Worm (Caenorhabditis elegans) whole organism, young adult: ENCODE measurements around the gene C04G2.10.

Experiments used
- C06A6.2 ChIP-seq: fragments of 200-800 bp; sonication (Bioruptor generic); conservative IDR thresholded peaks from 2 replicates; pipeline ENCODE4 v1.3.6; 2022; ENCODE audit warnings: missing genetic modification characterization, missing compliant biosample characterization
- F22D6.2 ChIP-seq: sonication (generic microtip); optimal IDR thresholded peaks from 2 replicates; lab custom pipeline; 2016; ENCODE audit warnings: mild to moderate bottlenecking, missing genetic modification characterization, missing compliant biosample characterization
- T26A5.8 ChIP-seq: sonication (generic microtip); optimal IDR thresholded peaks from 2 replicates; lab custom pipeline; 2016; ENCODE audit warnings: missing genetic modification characterization, missing compliant biosample characterization
- ceh-91 ChIP-seq: fragments of 200-800 bp; sonication (Bioruptor generic); IDR thresholded peaks from 2 replicates; pipeline ENCODE4 v1.3.6; 2022; ENCODE audit warnings: missing genetic modification reagents, missing genetic modification characterization, missing compliant biosample characterization
- dpl-1 ChIP-seq: fragments of 150-350 bp; optimal IDR thresholded peaks from 2 replicates; lab custom pipeline; 2014; ENCODE audit warnings: missing biosample characterization, missing genetic modification reagents, missing genetic modification characterization
- let-607 ChIP-seq, 2 experiments: fragments of 200-800 bp in 1 of 2; sonication (Bioruptor generic) in 1 of 2; sonication (generic microtip) in 1 of 2; optimal IDR thresholded peaks; 2 replicates each; lab custom pipeline; 2016 to 2018; ENCODE audit warnings: mild to moderate bottlenecking in 2 of 2, missing compliant biosample characterization in 2 of 2, missing genetic modification characterization in 2 of 2, moderate library complexity in 2 of 2, missing genotype in 1 of 2
- lin-26 ChIP-seq: fragments of 200-800 bp; sonication (Bioruptor generic); IDR thresholded peaks from 2 replicates; pipeline ENCODE4 v1.3.6; 2022; ENCODE audit warnings: missing genetic modification reagents, missing genetic modification characterization, missing compliant biosample characterization
- nhr-179 ChIP-seq: sonication (generic microtip); optimal IDR thresholded peaks from 2 replicates; lab custom pipeline; 2016; ENCODE audit warnings: mild to moderate bottlenecking, missing genetic modification characterization, missing compliant biosample characterization
- nhr-27 ChIP-seq: fragments of 200-800 bp; sonication (Bioruptor generic); optimal IDR thresholded peaks from 2 replicates; lab custom pipeline; 2018; ENCODE audit warnings: mild to moderate bottlenecking, missing genetic modification characterization, moderate library complexity, missing compliant biosample characterization
- pha-4 ChIP-seq: fragments of 150-350 bp; sonication (generic microtip); optimal IDR thresholded peaks from 2 replicates; lab custom pipeline; 2014; ENCODE audit warnings: missing biosample characterization, missing genetic modification reagents, missing genetic modification characterization
- rec-8 ChIP-seq, 2 experiments: sonication (generic microtip); optimal IDR thresholded peaks; 2 replicates each; lab custom pipeline; 2016; ENCODE audit warnings: mild to moderate bottlenecking in 2 of 2, missing genetic modification characterization in 2 of 2, missing genetic modification reagents in 2 of 2, missing genotype in 2 of 2, missing biosample characterization in 1 of 2, missing compliant biosample characterization in 1 of 2, moderate library complexity in 1 of 2
- ztf-22 ChIP-seq: fragments of 200-800 bp; sonication (Bioruptor generic); optimal IDR thresholded peaks from 2 replicates; lab custom pipeline; 2018; ENCODE audit warnings: mild to moderate bottlenecking, missing genetic modification characterization, moderate library complexity, missing compliant biosample characterization

DNA sequence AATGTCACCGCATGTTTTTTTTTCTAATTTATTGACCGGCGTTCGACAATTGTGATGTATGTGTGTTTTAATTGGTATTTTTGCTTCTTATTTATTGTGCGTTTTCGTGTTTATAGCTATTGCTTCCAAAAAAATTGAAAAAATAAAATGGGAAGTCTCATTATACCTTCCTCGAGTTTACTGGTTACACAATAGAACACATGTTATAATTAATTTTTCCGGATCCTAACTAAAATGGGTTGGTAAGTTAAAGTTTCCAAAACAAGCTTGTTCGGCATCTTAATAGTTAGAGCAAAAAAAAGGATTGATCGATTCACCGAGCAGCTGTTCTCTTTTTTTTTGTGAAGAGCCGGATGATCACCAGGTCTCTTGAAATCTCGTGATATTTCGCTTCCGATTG lies 40.2 kb downstream of the C04G2.10 start, which contains the start of gene ttr-54:
- no peak for TF ChIP-seq F22D6.2 (tag; lab: Kevin White, UChicago)
- TF ChIP-seq C06A6.2 (GFP tag; lab: Robert Waterston, UW): no peak
- no peak for TF ChIP-seq ceh-91
- TF ChIP-seq let-607 (tag; optimal IDR thresholded peaks at IDR 0.05; lab: Kevin White, UChicago): no peak
- TF ChIP-seq lin-26 (GFP tag; lab: Robert Waterston, UW): no peak
- no peak for TF ChIP-seq nhr-179 (tag; lab: Kevin White, UChicago)
- no peak for TF ChIP-seq dpl-1 (GFP tag; lab: Kevin White, UChicago)
- TF ChIP-seq pha-4: no peak
- no peak for TF ChIP-seq T26A5.8 (tag; lab: Kevin White, UChicago)
- no peak for TF ChIP-seq rec-8 (tag; optimal IDR thresholded peaks at IDR 0.05; lab: Kevin White, UChicago)
- no peak for TF ChIP-seq ztf-22
- TF ChIP-seq nhr-27: no peak
